Fruit fly (Drosophila melanogaster) whole organism, adult: ENCODE measurements around the gene CG14282.
A peak's percentile ranks its signal among the peaks of the same experiment; 100 is the strongest.

Experiments used
- CG5204 ChIP-seq: fragments of 200-800 bp; sonication (Bioruptor generic); optimal IDR thresholded peaks from 2 replicates; lab custom pipeline; 2016; ENCODE audit warnings: missing biosample characterization, missing genetic modification characterization
- CG7045 ChIP-seq: fragments of 200-800 bp; sonication (Bioruptor generic); optimal IDR thresholded peaks from 2 replicates; lab custom pipeline; 2017; ENCODE audit warnings: missing biosample characterization, mild to moderate bottlenecking, missing genetic modification characterization
- CG7101 ChIP-seq: fragments of 200-800 bp; sonication (Bioruptor generic); optimal IDR thresholded peaks from 2 replicates; lab custom pipeline; 2018; ENCODE audit warnings: missing biosample characterization, mild to moderate bottlenecking, missing genetic modification characterization, moderate library complexity
- Clk ChIP-seq: fragments of 200-800 bp; sonication (Bioruptor generic); optimal IDR thresholded peaks from 2 replicates; lab custom pipeline; 2017; ENCODE audit warnings: missing biosample characterization, missing genetic modification characterization
- toe ChIP-seq: fragments of 200-800 bp; sonication (Bioruptor generic); optimal IDR thresholded peaks from 2 replicates; lab custom pipeline; 2016; ENCODE audit warnings: missing biosample characterization, missing genetic modification characterization

DNA sequence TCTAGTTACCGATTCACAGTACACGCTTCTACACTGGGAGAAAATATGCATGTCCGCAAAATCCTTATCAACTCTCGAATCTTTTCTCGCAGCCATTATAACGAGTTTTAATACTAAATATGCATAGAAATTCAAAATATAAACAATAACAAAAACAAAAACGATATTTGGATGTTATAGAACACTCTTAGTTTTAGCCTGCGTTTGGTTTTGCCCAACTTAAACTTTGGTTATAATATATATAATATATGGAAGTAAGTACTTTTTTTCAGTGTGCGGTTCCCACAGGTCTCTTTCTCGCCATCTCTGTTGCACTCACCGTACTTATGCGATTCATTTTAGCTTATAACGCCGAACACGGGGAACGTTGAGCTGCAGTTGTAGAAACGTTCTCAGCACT is 35.0 kb downstream of the CG14282 start, which contains the start of gene cry:
- TF ChIP-seq toe (GFP tag; lab: Kevin White, UChicago), result peak; percentile 95
- TF ChIP-seq Clk (GFP tag; lab: Kevin White, UChicago), result peak; percentile 98
- TF ChIP-seq CG5204 (GFP tag; lab: Kevin White, UChicago), result peak; percentile 96
- peak; percentile 99 for TF ChIP-seq CG7045 (GFP tag; lab: Kevin White, UChicago)
- TF ChIP-seq CG7101 (tag; lab: Kevin White, UChicago), result peak; percentile 97
